Worm (Caenorhabditis elegans): Measurements from ENCODE around the gene bus-18.

DNA sequence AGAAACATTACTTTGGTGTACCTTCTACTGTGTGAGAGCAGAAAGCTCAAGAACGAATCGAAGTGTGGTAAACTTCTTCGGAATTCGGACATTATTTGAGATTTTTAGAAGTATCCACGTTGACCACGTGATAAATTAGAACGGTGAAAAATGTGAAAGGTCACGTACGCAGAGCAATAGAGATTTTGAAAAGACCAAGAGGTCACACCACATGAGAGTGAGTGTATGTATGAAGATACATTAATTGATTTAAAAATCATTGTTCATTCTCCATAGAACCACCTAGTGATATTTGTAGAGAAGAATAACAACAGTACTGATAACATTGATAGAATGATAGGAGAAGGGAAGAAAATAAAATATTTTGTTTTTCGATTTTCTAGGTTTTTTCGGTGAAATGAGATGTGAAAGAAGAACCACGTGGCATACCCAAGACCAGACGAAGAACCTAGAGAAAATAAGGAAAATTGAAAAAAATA lies 49.0 kb downstream of the bus-18 start, which contains the start of gene pyc-1:
- TF ChIP-seq mef-2 (tag; optimal IDR thresholded peaks at IDR 0.05) (no peak), nhr-85 (tag) (peak; percentile 62), ama-1 (optimal IDR thresholded peaks at IDR 0.05) (peak; percentile 69)

All from whole organism, L1 larva.